Fruit fly (Drosophila melanogaster): ENCODE data around the gene PDZ-GEF.
A peak's percentile ranks its signal among the peaks of the same experiment; 100 is the strongest.

Gene PDZ-GEF

dm6 chr2L:6343084-6343873 lies 19.7 kb downstream of the PDZ-GEF start:
- TF ChIP-seq CG12071 (GFP tag; optimal IDR thresholded peaks at IDR 0.05) = no peak
- peak; percentile 98 for TF ChIP-seq sd (tag; optimal IDR thresholded peaks at IDR 0.05)
- TF ChIP-seq CG15514 (GFP tag; optimal IDR thresholded peaks at IDR 0.05) = peak; percentile 97
- TF ChIP-seq ssp (GFP tag; IDR thresholded peaks at IDR 0.05) = no peak
- no peak for TF ChIP-seq trh (GFP tag; optimal IDR thresholded peaks at IDR 0.05)
- no peak for TF ChIP-seq Side (GFP tag; optimal IDR thresholded peaks at IDR 0.05)
- no peak for TF ChIP-seq Atf6 (GFP tag; IDR thresholded peaks at IDR 0.05)
- no peak for TF ChIP-seq CG2120 (GFP tag; optimal IDR thresholded peaks at IDR 0.05)
- TF ChIP-seq org-1 (GFP tag; optimal IDR thresholded peaks at IDR 0.05) = no peak
- no peak for TF ChIP-seq H15 (GFP tag; IDR thresholded peaks at IDR 0.05)
- TF ChIP-seq grn (GFP tag; optimal IDR thresholded peaks at IDR 0.05) = peak; percentile 90
- no peak for TF ChIP-seq CG3281 (GFP tag; optimal IDR thresholded peaks at IDR 0.05)
- TF ChIP-seq CG6765 (GFP tag; optimal IDR thresholded peaks at IDR 0.05) = no peak
- TF ChIP-seq CG12236 (GFP tag; optimal IDR thresholded peaks at IDR 0.05) = no peak
- no peak for TF ChIP-seq ap (GFP tag; IDR thresholded peaks at IDR 0.05)
- TF ChIP-seq CG11504 (tag; optimal IDR thresholded peaks at IDR 0.05) = no peak
- 0 out of 2 replicates have a peak, but pooled peaks have one; percentile 15 for TF ChIP-seq aop (GFP tag; IDR thresholded peaks at IDR 0.05)
- TF ChIP-seq tio (GFP tag; optimal IDR thresholded peaks at IDR 0.05) = no peak
- TF ChIP-seq CG11247 (GFP tag; IDR thresholded peaks at IDR 0.05) = no peak
- no peak for TF ChIP-seq bcd (GFP tag; optimal IDR thresholded peaks at IDR 0.05)
- no peak for TF ChIP-seq CHES-1-like (GFP tag; optimal IDR thresholded peaks at IDR 0.05)
- TF ChIP-seq C15 (GFP tag; IDR thresholded peaks at IDR 0.05) = no peak
- TF ChIP-seq CG6813 (GFP tag; optimal IDR thresholded peaks at IDR 0.05) = no peak
- TF ChIP-seq salm (tag; optimal IDR thresholded peaks at IDR 0.05) = no peak
- no peak for TF ChIP-seq CG7372 (GFP tag; IDR thresholded peaks at IDR 0.05)
- TF ChIP-seq CG13123 (GFP tag; optimal IDR thresholded peaks at IDR 0.05) = no peak
- no peak for TF ChIP-seq en (GFP tag; optimal IDR thresholded peaks at IDR 0.05)
- no peak for TF ChIP-seq Poxn (GFP tag; IDR thresholded peaks at IDR 0.05)
- TF ChIP-seq Bgb (GFP tag; IDR thresholded peaks at IDR 0.05; ENCODE audit: partially characterized antibody) = peak; percentile 46
- TF ChIP-seq CG14667 (GFP tag; IDR thresholded peaks at IDR 0.05) = no peak
- no peak for TF ChIP-seq Doc3 (GFP tag; IDR thresholded peaks at IDR 0.05; ENCODE audit: partially characterized antibody)
- TF ChIP-seq CG10462 (GFP tag; optimal IDR thresholded peaks at IDR 0.05) = no peak
- peak; percentile 3 for TF ChIP-seq CG2678 (tag; optimal IDR thresholded peaks at IDR 0.05)
- no peak for TF ChIP-seq odd (GFP tag; optimal IDR thresholded peaks at IDR 0.05)
- no peak for TF ChIP-seq fd64A (GFP tag; optimal IDR thresholded peaks at IDR 0.05)
- peak; percentile 80 for TF ChIP-seq CG15601 (tag; optimal IDR thresholded peaks at IDR 0.05)
- TF ChIP-seq CG17612 (GFP tag; IDR thresholded peaks at IDR 0.05) = no peak
- TF ChIP-seq ftz-f1 (GFP tag; optimal IDR thresholded peaks at IDR 0.05) = peak; percentile 85
- no peak for TF ChIP-seq Xrp1 (GFP tag; IDR thresholded peaks at IDR 0.05)
- no peak for TF ChIP-seq otp (GFP tag; IDR thresholded peaks at IDR 0.05)
- no peak for TF ChIP-seq CG10321 (GFP tag; IDR thresholded peaks at IDR 0.05)
- TF ChIP-seq lola (GFP tag; optimal IDR thresholded peaks at IDR 0.05) = no peak
- TF ChIP-seq TFAM (GFP tag; optimal IDR thresholded peaks at IDR 0.05) = no peak
- TF ChIP-seq Bdp1 (GFP tag; optimal IDR thresholded peaks at IDR 0.05) = no peak
- no peak for TF ChIP-seq CG2875 (GFP tag; optimal IDR thresholded peaks at IDR 0.05)
- no peak for TF ChIP-seq Nf-YB (GFP tag; optimal IDR thresholded peaks at IDR 0.05)
- no peak for TF ChIP-seq CG9932 (GFP tag; IDR thresholded peaks at IDR 0.05)
- TF ChIP-seq CG7745 (tag; optimal IDR thresholded peaks at IDR 0.05) = no peak
- TF ChIP-seq Dip3 (GFP tag; optimal IDR thresholded peaks at IDR 0.05) = no peak
- TF ChIP-seq ttk (GFP tag; IDR thresholded peaks at IDR 0.05) = no peak

Data from whole organism, embryonic.